Worm (Caenorhabditis elegans) whole organism, L4 larva: Measurements from ENCODE around the gene cah-3.
"Not testable (repeated sequence)": the region's sequence is repeated elsewhere in the genome, so short reads cannot be mapped to it uniquely, and the experiment has no call there.

Experiments
- R02D3.7 ChIP-seq: fragments of 150-350 bp; sonication (generic microtip); optimal IDR thresholded peaks from 3 replicates; lab custom pipeline; 2014; ENCODE audit warnings: missing biosample characterization, missing genetic modification characterization
- fkh-10 ChIP-seq: fragments of 150-350 bp; optimal IDR thresholded peaks from 2 replicates; lab custom pipeline; 2014; ENCODE audit warnings: missing biosample characterization, missing genetic modification reagents, missing genetic modification characterization
- pqm-1 ChIP-seq: sonication (generic microtip); optimal IDR thresholded peaks from 2 replicates; lab custom pipeline; 2017; ENCODE audit warnings: missing biosample characterization, missing genetic modification characterization
- sdz-12 ChIP-seq: fragments of 200-800 bp; sonication (Bioruptor generic); optimal IDR thresholded peaks from 2 replicates; lab custom pipeline; 2018; ENCODE audit warnings: mild to moderate bottlenecking, missing genetic modification characterization, missing compliant biosample characterization
- unc-39 ChIP-seq: sonication (generic microtip); optimal IDR thresholded peaks from 2 replicates; lab custom pipeline; 2017; ENCODE audit warnings: missing biosample characterization, missing genetic modification characterization
- zip-2 ChIP-seq: fragments of 150-350 bp; optimal IDR thresholded peaks from 2 replicates; lab custom pipeline; 2014; ENCODE audit warnings: missing biosample characterization, missing genetic modification characterization

ce11 chrX:16523827-16524226 is 36.5 kb downstream of the cah-3 start:
- not testable (repeated sequence) for TF ChIP-seq zip-2; sdz-12 (GFP tag; lab: Kevin White, UChicago); fkh-10; unc-39; R02D3.7; pqm-1
